Worm (Caenorhabditis elegans): Measurements from ENCODE around the gene C01G10.14.

- TF ChIP-seq nhr-10 (tag; optimal IDR thresholded peaks at IDR 0.05) (no peak), fkh-10 (GFP tag; optimal IDR thresholded peaks at IDR 0.05) (no peak), ztf-7 (tag; optimal IDR thresholded peaks at IDR 0.05) (no peak)
These were observed 22.2 kb upstream of the C01G10.14 start, which contains the start of gene srr-7 for ce11 chrV:15127955-15128354.
